Fruit fly (Drosophila melanogaster) whole organism, embryonic: ENCODE results near the gene Ac76E.

ENCODE experiments used
- Atf6 ChIP-seq: fragments of 200-800 bp; sonication (Bioruptor generic); IDR thresholded peaks from 2 replicates; pipeline ENCODE4 v1.3.6; 2022; ENCODE audit warnings: missing biosample characterization, missing genetic modification characterization
- CG10654 ChIP-seq: fragments of 200-800 bp; sonication (Bioruptor generic); optimal IDR thresholded peaks from 2 replicates; lab custom pipeline; 2016; ENCODE audit warnings: missing biosample characterization, missing genetic modification characterization
- CG12236 ChIP-seq: fragments of 200-800 bp; sonication (Bioruptor generic); optimal IDR thresholded peaks from 2 replicates; lab custom pipeline; 2016; ENCODE audit warnings: missing biosample characterization, missing genetic modification characterization
- CG12659 ChIP-seq: fragments of 200-800 bp; sonication (Bioruptor generic); optimal IDR thresholded peaks from 3 replicates; lab custom pipeline; 2017; ENCODE audit warnings: mild to moderate bottlenecking, missing biosample characterization, missing genetic modification reagents, missing genetic modification characterization
- CG17385 ChIP-seq: fragments of 200-800 bp; sonication (Bioruptor generic); optimal IDR thresholded peaks from 3 replicates; lab custom pipeline; 2018; ENCODE audit warnings: missing biosample characterization, mild to moderate bottlenecking, missing genetic modification characterization
- CG17802 ChIP-seq: fragments of 200-800 bp; sonication (Bioruptor generic); optimal IDR thresholded peaks from 2 replicates; lab custom pipeline; 2018; ENCODE audit warnings: missing biosample characterization, mild to moderate bottlenecking, missing genetic modification characterization, moderate library complexity
- CG18599 ChIP-seq: fragments of 200-800 bp; sonication (Bioruptor generic); optimal IDR thresholded peaks from 3 replicates; lab custom pipeline; 2017; ENCODE audit warnings: missing biosample characterization, missing genetic modification characterization, mild to moderate bottlenecking, moderate library complexity, missing genetic modification reagents
- CG30403 ChIP-seq: fragments of 200-800 bp; sonication (Bioruptor generic); optimal IDR thresholded peaks from 3 replicates; lab custom pipeline; 2016; ENCODE audit warnings: missing biosample characterization, missing genetic modification characterization
- CG31365 ChIP-seq: fragments of 200-800 bp; sonication (Bioruptor generic); optimal IDR thresholded peaks from 2 replicates; lab custom pipeline; 2018; ENCODE audit warnings: missing biosample characterization, mild to moderate bottlenecking, missing genetic modification characterization
- CG31388 ChIP-seq: fragments of 200-800 bp; sonication (Bioruptor generic); optimal IDR thresholded peaks from 2 replicates; lab custom pipeline; 2016; ENCODE audit warnings: missing biosample characterization, missing genetic modification characterization
- CG3163 ChIP-seq: fragments of 200-800 bp; sonication (Bioruptor generic); optimal IDR thresholded peaks from 3 replicates; lab custom pipeline; 2016; ENCODE audit warnings: missing biosample characterization, missing genetic modification characterization
- CG4360 ChIP-seq: fragments of 200-800 bp; sonication (Bioruptor generic); IDR thresholded peaks from 2 replicates; pipeline ENCODE4 v1.3.6; 2022; ENCODE audit warnings: missing biosample characterization, missing genetic modification characterization
- CG7556 ChIP-seq: fragments of 200-800 bp; sonication (Bioruptor generic); optimal IDR thresholded peaks from 2 replicates; lab custom pipeline; 2017; ENCODE audit warnings: missing biosample characterization, mild to moderate bottlenecking, missing genetic modification characterization
- CG7928 ChIP-seq: fragments of 200-800 bp; sonication (Bioruptor generic); optimal IDR thresholded peaks from 2 replicates; lab custom pipeline; 2017; ENCODE audit warnings: missing biosample characterization, mild to moderate bottlenecking, missing genetic modification characterization
- CG8290 ChIP-seq, 3 experiments: fragments of 200-800 bp; sonication (Bioruptor generic); optimal IDR thresholded peaks; 2 replicates each; lab custom pipeline; 2016 to 2019; ENCODE audit warnings: missing biosample characterization in 3 of 3, missing genetic modification characterization in 3 of 3, mild to moderate bottlenecking in 2 of 3, moderate library complexity in 1 of 3
- Deaf1 ChIP-seq: fragments of 200-800 bp; optimal IDR thresholded peaks from 3 replicates; lab custom pipeline; 2019; ENCODE audit warnings: missing biosample characterization, mild to moderate bottlenecking, missing genetic modification characterization, moderate library complexity
- HLH54F ChIP-seq: fragments of 200-800 bp; sonication (Bioruptor generic); optimal IDR thresholded peaks from 3 replicates; lab custom pipeline; 2016; ENCODE audit warnings: missing biosample characterization, missing genetic modification characterization
- Hmx ChIP-seq: fragments of 200-800 bp; sonication (Bioruptor generic); optimal IDR thresholded peaks from 2 replicates; lab custom pipeline; 2016; ENCODE audit warnings: missing biosample characterization, missing genetic modification characterization
- Med ChIP-seq: fragments of 200-800 bp; sonication (Bioruptor generic); peaks from one replicate; lab custom pipeline; 2016; ENCODE audit warnings: missing biosample characterization, missing genetic modification characterization, mild to moderate bottlenecking, inconsistent platforms, moderate library complexity
- Mrtf ChIP-seq: fragments of 200-800 bp; sonication (Bioruptor generic); IDR thresholded peaks from 3 replicates; pipeline ENCODE4 v1.3.6; 2022; ENCODE audit warnings: missing biosample characterization, missing genetic modification characterization
- NFAT ChIP-seq: fragments of 200-800 bp; sonication (Bioruptor generic); IDR thresholded peaks from 2 replicates; pipeline ENCODE4 v1.3.6; 2022; ENCODE audit warnings: missing biosample characterization, missing genetic modification characterization
- Oaz ChIP-seq: fragments of 200-800 bp; sonication (Bioruptor generic); IDR thresholded peaks from 2 replicates; pipeline ENCODE4 v1.3.6; 2022; ENCODE audit warnings: missing biosample characterization, missing genetic modification characterization
- Oli ChIP-seq: fragments of 200-800 bp; sonication (Bioruptor generic); optimal IDR thresholded peaks from 2 replicates; lab custom pipeline; 2018; ENCODE audit warnings: missing biosample characterization, mild to moderate bottlenecking, missing genetic modification characterization, moderate library complexity
- Pdp1 ChIP-seq, 2 experiments: fragments of 200-800 bp; sonication (Bioruptor generic); optimal IDR thresholded peaks; 3 replicates each; lab custom pipeline; 2016; ENCODE audit warnings: missing biosample characterization in 2 of 2, missing genetic modification characterization in 2 of 2, mild to moderate bottlenecking in 1 of 2, moderate library complexity in 1 of 2
- ab ChIP-seq: fragments of 200-800 bp; sonication (Bioruptor generic); optimal IDR thresholded peaks from 2 replicates; lab custom pipeline; 2016; ENCODE audit warnings: missing biosample characterization, missing genetic modification characterization
- abd-A ChIP-seq: fragments of 200-800 bp; sonication (Bioruptor generic); optimal IDR thresholded peaks from 3 replicates; lab custom pipeline; 2019; ENCODE audit warnings: missing biosample characterization, mild to moderate bottlenecking, missing genetic modification characterization, moderate library complexity
- bowl ChIP-seq: fragments of 200-800 bp; sonication (Bioruptor generic); IDR thresholded peaks from 2 replicates; pipeline ENCODE4 v1.3.6; 2022; ENCODE audit warnings: missing biosample characterization, missing genetic modification characterization
- cg ChIP-seq: fragments of 200-800 bp; sonication (Bioruptor generic); optimal IDR thresholded peaks from 3 replicates; lab custom pipeline; 2019; ENCODE audit warnings: missing biosample characterization, mild to moderate bottlenecking, missing genetic modification characterization, moderate library complexity
- chinmo ChIP-seq: fragments of 200-800 bp; sonication (Bioruptor generic); IDR thresholded peaks from 4 replicates; pipeline ENCODE4 v1.3.6; 2022; ENCODE audit warnings: missing biosample characterization, missing genetic modification characterization; ENCODE audit not compliant: partially characterized antibody
- cwo ChIP-seq: fragments of 200-800 bp; sonication (Bioruptor generic); optimal IDR thresholded peaks from 3 replicates; lab custom pipeline; 2017; ENCODE audit warnings: missing biosample characterization, missing genetic modification characterization, mild to moderate bottlenecking, moderate library complexity, missing genetic modification reagents
- dysf ChIP-seq: fragments of 200-800 bp; sonication (Bioruptor generic); IDR thresholded peaks from 3 replicates; pipeline ENCODE4 v1.3.6; 2022; ENCODE audit warnings: missing biosample characterization, missing genetic modification characterization
- eve ChIP-seq, 2 experiments: fragments of >200 bp; optimal IDR thresholded peaks; 2 replicates each; lab custom pipeline; 2017; ENCODE audit warnings: missing biosample characterization in 2 of 2, missing genetic modification characterization in 2 of 2
- gcm ChIP-seq: fragments of 200-800 bp; sonication (Bioruptor generic); optimal IDR thresholded peaks from 2 replicates; lab custom pipeline; 2019; ENCODE audit warnings: missing biosample characterization, mild to moderate bottlenecking, missing genetic modification characterization, moderate library complexity
- gem ChIP-seq: fragments of 200-800 bp; sonication (Bioruptor generic); optimal IDR thresholded peaks from 2 replicates; lab custom pipeline; 2019; ENCODE audit warnings: missing biosample characterization, mild to moderate bottlenecking, missing genetic modification characterization, moderate library complexity
- hbn ChIP-seq: fragments of 200-800 bp; sonication (Bioruptor generic); IDR thresholded peaks from 2 replicates; pipeline ENCODE4 v1.3.6; 2022; ENCODE audit warnings: missing biosample characterization, missing genetic modification characterization; ENCODE audit not compliant: partially characterized antibody
- kni ChIP-seq: fragments of 200-800 bp; sonication (Bioruptor generic); optimal IDR thresholded peaks from 3 replicates; lab custom pipeline; 2017; ENCODE audit warnings: mild to moderate bottlenecking, missing biosample characterization, missing genetic modification reagents, missing genetic modification characterization
- lab ChIP-seq: fragments of 200-800 bp; sonication (Bioruptor generic); optimal IDR thresholded peaks from 3 replicates; lab custom pipeline; 2017; ENCODE audit warnings: missing biosample characterization, missing genetic modification characterization, mild to moderate bottlenecking, moderate library complexity, missing genetic modification reagents
- lbe ChIP-seq: fragments of 200-800 bp; sonication (Bioruptor generic); optimal IDR thresholded peaks from 2 replicates; lab custom pipeline; 2016; ENCODE audit warnings: missing biosample characterization, mild to moderate bottlenecking, missing genetic modification characterization
- pb ChIP-seq: fragments of 200-800 bp; sonication (Bioruptor generic); optimal IDR thresholded peaks from 3 replicates; lab custom pipeline; 2016; ENCODE audit warnings: missing biosample characterization, missing genetic modification characterization
- prd ChIP-seq, 3 experiments: fragments of >200 bp in 2 of 3; fragments of 200-800 bp in 1 of 3; sonication (Bioruptor generic) in 1 of 3; optimal IDR thresholded peaks in 2 of 3; IDR thresholded peaks in 1 of 3; 2 replicates in 2 of 3; 3 replicates in 1 of 3; pipeline versions ENCODE4 v1.3.6 to Lab custom; 2017 to 2022; ENCODE audit warnings: missing biosample characterization in 1 of 3, missing genetic modification characterization in 1 of 3
- schlank ChIP-seq: fragments of 200-800 bp; sonication (Bioruptor generic); optimal IDR thresholded peaks from 2 replicates; lab custom pipeline; 2018; ENCODE audit warnings: missing biosample characterization, mild to moderate bottlenecking, missing genetic modification characterization
- sd ChIP-seq: fragments of 200-800 bp; sonication (Bioruptor generic); optimal IDR thresholded peaks from 3 replicates; lab custom pipeline; 2018; ENCODE audit warnings: missing biosample characterization, mild to moderate bottlenecking, missing genetic modification characterization, moderate library complexity
- sima ChIP-seq: fragments of 200-800 bp; sonication (Bioruptor generic); optimal IDR thresholded peaks from 2 replicates; lab custom pipeline; 2016; ENCODE audit warnings: missing biosample characterization, missing genetic modification characterization
- slp2 ChIP-seq: fragments of 200-800 bp; sonication (Bioruptor generic); optimal IDR thresholded peaks from 2 replicates; lab custom pipeline; 2016; ENCODE audit warnings: missing biosample characterization, missing genetic modification characterization
- sqz ChIP-seq: fragments of 200-800 bp; sonication (Bioruptor generic); optimal IDR thresholded peaks from 3 replicates; lab custom pipeline; 2018; ENCODE audit warnings: missing biosample characterization, mild to moderate bottlenecking, missing genetic modification characterization
- stc ChIP-seq: fragments of 200-800 bp; sonication (Bioruptor generic); IDR thresholded peaks from 2 replicates; pipeline ENCODE4 v1.3.6; 2022; ENCODE audit warnings: missing biosample characterization, missing genetic modification characterization
- tin ChIP-seq: fragments of 200-800 bp; sonication (Bioruptor generic); optimal IDR thresholded peaks from 3 replicates; lab custom pipeline; 2016; ENCODE audit warnings: missing biosample characterization, missing genetic modification characterization

Gene Ac76E

DNA sequence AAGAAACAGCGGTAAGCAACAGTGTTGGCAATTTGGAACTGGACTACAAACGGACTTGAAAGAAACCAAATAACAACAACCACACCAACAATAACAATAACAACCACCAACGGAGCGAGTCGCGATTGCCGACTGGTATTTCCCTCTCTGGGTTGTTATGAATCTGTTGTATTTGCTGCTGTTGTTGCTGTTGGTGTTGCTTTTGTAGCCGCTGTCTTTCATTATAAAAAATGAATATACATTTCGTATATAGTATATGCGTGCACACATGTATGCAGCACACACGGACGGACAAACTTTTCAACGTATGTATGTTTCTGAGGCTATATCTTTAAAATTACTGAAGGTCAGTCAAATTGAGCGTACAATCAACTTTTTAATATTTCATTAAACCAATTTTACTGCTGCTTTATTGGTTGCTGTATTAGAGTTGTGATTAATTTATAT lies 35.7 kb upstream of the Ac76E start:
- TF ChIP-seq schlank (tag; lab: Kevin White, UChicago) (no peak), CG3163 (GFP tag; lab: Kevin White, UChicago) (peak; percentile 3), CG31388 (GFP tag; lab: Kevin White, UChicago) (no peak), CG7556 (GFP tag; lab: Kevin White, UChicago) (peak; percentile 25), lbe (GFP tag; lab: Kevin White, UChicago) (peak; percentile 11), eve (GFP tag; optimal IDR thresholded peaks at IDR 0.05; lab: Kevin White, UChicago) (peak in 1 of 2 experiments; percentile 84), CG10654 (GFP tag; lab: Kevin White, UChicago) (no peak), CG4360 (GFP tag; lab: Robert Waterston, UW) (peak; percentile 87), hbn (GFP tag; lab: Robert Waterston, UW) (no peak), sd (tag; lab: Kevin White, UChicago) (peak; percentile 21), CG17385 (GFP tag; lab: Kevin White, UChicago) (no peak), slp2 (no peak), CG7928 (GFP tag; lab: Kevin White, UChicago) (no peak), tin (GFP tag; lab: Kevin White, UChicago) (no peak), abd-A (tag; lab: Kevin White, UChicago) (peak; percentile 2), Deaf1 (tag; lab: Kevin White, UChicago) (no peak), CG12236 (GFP tag; lab: Kevin White, UChicago) (no peak), gem (tag; lab: Kevin White, UChicago) (no peak), sqz (peak; percentile 45), chinmo (GFP tag; lab: Robert Waterston, UW) (peak; percentile 60; the same call in 2 of the 4 replicates), cg (GFP tag; lab: Kevin White, UChicago) (peak; percentile 24), Atf6 (GFP tag; lab: Robert Waterston, UW) (no peak), ab (peak; percentile 47), CG8290 (GFP tag; optimal IDR thresholded peaks at IDR 0.05; lab: Kevin White, UChicago) (no peak), CG8290 (tag; optimal IDR thresholded peaks at IDR 0.05; lab: Kevin White, UChicago) (no peak)

DNA sequence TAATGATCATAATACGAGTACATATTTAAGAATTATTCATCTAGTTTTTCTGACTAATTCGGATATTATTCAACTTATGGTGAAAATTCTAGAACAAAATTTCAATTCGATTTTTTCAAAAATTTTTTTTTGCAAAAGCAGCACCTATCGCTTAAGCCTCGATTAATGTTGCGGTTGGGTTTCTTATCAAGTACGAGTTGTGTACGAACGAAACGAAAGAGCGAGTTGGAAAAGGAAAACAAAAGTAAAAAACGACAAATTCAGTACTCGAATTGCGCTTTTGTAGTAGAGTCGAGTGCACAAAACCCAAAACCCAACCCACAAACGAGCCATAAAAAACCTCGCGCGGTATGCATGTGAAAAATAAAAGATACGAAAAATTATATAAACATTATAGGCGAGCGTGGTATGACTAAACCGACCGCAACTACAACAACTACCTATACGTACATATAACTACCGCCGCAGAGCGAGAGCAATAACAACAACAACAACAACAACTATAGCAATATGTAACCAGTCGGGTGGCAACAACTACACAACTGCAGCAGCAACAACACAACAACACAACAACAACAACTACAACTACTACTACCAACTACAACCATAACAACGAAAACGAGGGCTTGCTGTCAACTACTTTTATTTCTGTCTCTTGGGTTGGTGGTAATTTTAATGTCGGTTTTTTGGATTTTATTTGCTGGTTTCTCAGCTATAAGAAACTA lies 34.5 kb upstream of the Ac76E start:
- peak; percentile 16 for TF ChIP-seq kni (GFP tag; lab: Kevin White, UChicago)
- peak; percentile 1 for TF ChIP-seq lab (GFP tag; lab: Kevin White, UChicago)
- no peak for TF ChIP-seq sima
- TF ChIP-seq gcm = no peak
- TF ChIP-seq CG30403 (GFP tag; lab: Kevin White, UChicago) = no peak
- TF ChIP-seq bowl (GFP tag; lab: Robert Waterston, UW) = no peak
- peak; percentile 36; the same call in 1 of the 2 replicates for TF ChIP-seq stc (GFP tag; lab: Robert Waterston, UW)
- TF ChIP-seq CG12659 (GFP tag; lab: Kevin White, UChicago) = no peak
- TF ChIP-seq NFAT (GFP tag; lab: Robert Waterston, UW) = no peak
- TF ChIP-seq sd (tag; lab: Kevin White, UChicago) = peak; percentile 12
- TF ChIP-seq CG17802 (tag; lab: Kevin White, UChicago) = no peak
- TF ChIP-seq cwo = no peak
- TF ChIP-seq dysf (GFP tag; lab: Robert Waterston, UW) = no peak
- TF ChIP-seq CG31365 (tag; lab: Kevin White, UChicago) = no peak
- TF ChIP-seq Pdp1 (GFP tag; optimal IDR thresholded peaks at IDR 0.05; lab: Kevin White, UChicago) = peak in 1 of 2 experiments; percentile 79
- TF ChIP-seq Hmx = no peak
- no peak for TF ChIP-seq Mrtf (GFP tag; lab: Robert Waterston, UW)
- TF ChIP-seq Med (GFP tag; lab: Kevin White, UChicago) = peak; percentile 47
- no peak for TF ChIP-seq Oli (tag; lab: Kevin White, UChicago)
- no peak for TF ChIP-seq CG18599 (GFP tag; lab: Kevin White, UChicago)
- TF ChIP-seq Oaz (GFP tag; lab: Robert Waterston, UW) = no peak
- TF ChIP-seq cg (GFP tag; lab: Kevin White, UChicago) = peak; percentile 34
- TF ChIP-seq HLH54F (GFP tag; lab: Kevin White, UChicago) = no peak
- TF ChIP-seq pb = no peak
- no peak for TF ChIP-seq prd (optimal IDR thresholded peaks at IDR 0.05; lab: Kevin White, UChicago)
- no peak for TF ChIP-seq prd (GFP tag; IDR thresholded peaks at IDR 0.05; lab: Robert Waterston, UW)
- peak; percentile 97 for TF ChIP-seq CG4360 (GFP tag; lab: Robert Waterston, UW)
